Worm (Caenorhabditis elegans) whole organism, late embryonic: ENCODE data around the gene ttx-1.

Experiments
- F13H6.1 ChIP-seq: sonication (generic microtip); optimal IDR thresholded peaks from 2 replicates; lab custom pipeline; 2016; ENCODE audit warnings: missing genetic modification characterization, missing compliant biosample characterization
- ama-1 ChIP-seq: fragments of 150-350 bp; optimal IDR thresholded peaks from 2 replicates; lab custom pipeline; 2014
- ceh-18 ChIP-seq: sonication (generic microtip); optimal IDR thresholded peaks from 2 replicates; lab custom pipeline; 2016; ENCODE audit warnings: missing genetic modification characterization, missing compliant biosample characterization
- ceh-34 ChIP-seq: sonication (generic microtip); optimal IDR thresholded peaks from 2 replicates; lab custom pipeline; 2016; ENCODE audit warnings: mild to moderate bottlenecking, missing genetic modification characterization, missing compliant biosample characterization
- ceh-6 ChIP-seq: fragments of 200-800 bp; sonication (Bioruptor generic); optimal IDR thresholded peaks from 2 replicates; lab custom pipeline; 2018; ENCODE audit warnings: mild to moderate bottlenecking, missing genetic modification characterization, missing compliant biosample characterization
- dve-1 ChIP-seq: sonication (generic microtip); optimal IDR thresholded peaks from 2 replicates; lab custom pipeline; 2017; ENCODE audit warnings: antibody characterized with exemption, mild to moderate bottlenecking, missing genetic modification characterization, missing compliant biosample characterization
- elt-2 ChIP-seq: sonication (generic microtip); optimal IDR thresholded peaks from 2 replicates; lab custom pipeline; 2016; ENCODE audit warnings: missing genetic modification reagents, missing genetic modification characterization, missing compliant biosample characterization
- elt-4 ChIP-seq: sonication (generic microtip); optimal IDR thresholded peaks from 2 replicates; lab custom pipeline; 2016; ENCODE audit warnings: missing genetic modification characterization, missing compliant biosample characterization
- fkh-10 ChIP-seq: fragments of 150-350 bp; optimal IDR thresholded peaks from 2 replicates; lab custom pipeline; 2014; ENCODE audit warnings: missing biosample characterization, missing genetic modification reagents, missing genetic modification characterization
- nfya-1 ChIP-seq: sonication (generic microtip); optimal IDR thresholded peaks from 2 replicates; lab custom pipeline; 2017; ENCODE audit warnings: missing genetic modification characterization, mild to moderate bottlenecking, missing compliant biosample characterization, antibody characterized with exemption, moderate library complexity
- nhr-232 ChIP-seq: sonication (generic microtip); optimal IDR thresholded peaks from 2 replicates; lab custom pipeline; 2016; ENCODE audit warnings: missing genetic modification characterization, missing compliant biosample characterization
- pha-4 ChIP-seq: fragments of 150-350 bp; optimal IDR thresholded peaks from 2 replicates; lab custom pipeline; 2018; ENCODE audit warnings: missing biosample characterization, missing genetic modification reagents, missing genetic modification characterization
- unc-42 ChIP-seq: sonication (generic microtip); optimal IDR thresholded peaks from 2 replicates; lab custom pipeline; 2016; ENCODE audit warnings: missing genotype, missing genetic modification characterization, missing compliant biosample characterization
- unc-86 ChIP-seq: sonication (generic microtip); optimal IDR thresholded peaks from 2 replicates; lab custom pipeline; 2016; ENCODE audit warnings: missing genetic modification characterization, missing compliant biosample characterization

DNA sequence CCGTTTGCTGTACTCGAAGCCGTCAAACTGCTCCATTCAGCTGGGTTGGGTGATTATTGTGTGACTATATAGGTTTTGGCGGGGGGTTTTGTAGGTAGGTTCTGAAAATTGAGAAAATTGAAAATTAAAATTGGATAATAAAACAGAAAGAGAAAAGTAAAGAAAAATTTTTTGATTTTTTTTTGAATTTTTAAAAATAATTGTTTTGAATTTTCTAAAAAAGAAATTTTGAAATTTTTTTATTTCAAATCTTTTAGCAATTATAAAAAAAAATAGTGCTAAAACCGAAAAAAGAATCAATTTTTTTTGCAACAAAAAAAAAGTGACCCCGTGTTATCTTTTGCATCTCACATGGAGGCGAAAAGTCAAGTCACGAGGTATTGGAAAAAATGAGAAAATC, 59.6 kb downstream of the ttx-1 start, which contains the start of gene unc-51:
- TF ChIP-seq ceh-6 (no peak), pha-4 (no peak), fkh-10 (GFP tag; lab: Kevin White, UChicago) (no peak), elt-4 (tag; lab: Kevin White, UChicago) (no peak), F13H6.1 (tag; lab: Kevin White, UChicago) (no peak), ceh-34 (tag; lab: Kevin White, UChicago) (no peak), unc-86 (no peak), unc-42 (tag; lab: Kevin White, UChicago) (no peak), ceh-18 (tag; lab: Kevin White, UChicago) (no peak), elt-2 (tag; lab: Kevin White, UChicago) (no peak), nfya-1 (tag; lab: Kevin White, UChicago) (no peak), nhr-232 (tag; lab: Kevin White, UChicago) (no peak), dve-1 (tag; lab: Kevin White, UChicago) (no peak), ama-1 (lab: Kevin White, UChicago) (no peak)
